Worm (Caenorhabditis elegans) whole organism, young adult: Measurements from ENCODE around the gene nspc-15.
A peak's percentile ranks its signal among the peaks of the same experiment; 100 is the strongest.

Experiments used
- B0035.1 ChIP-seq: sonication (generic microtip); optimal IDR thresholded peaks from 2 replicates; lab custom pipeline; 2016; ENCODE audit warnings: missing genetic modification characterization, mild to moderate bottlenecking, missing compliant biosample characterization, missing genotype, missing genetic modification reagents
- F22D6.2 ChIP-seq: sonication (generic microtip); optimal IDR thresholded peaks from 2 replicates; lab custom pipeline; 2016; ENCODE audit warnings: mild to moderate bottlenecking, missing genetic modification characterization, missing compliant biosample characterization
- F33H1.4 ChIP-seq: fragments of 200-800 bp; sonication (Bioruptor generic); IDR thresholded peaks from 2 replicates; pipeline ENCODE4 v1.3.6; 2022; ENCODE audit warnings: missing genetic modification reagents, missing genetic modification characterization, missing compliant biosample characterization
- F52B5.7 ChIP-seq: sonication (generic microtip); optimal IDR thresholded peaks from 2 replicates; lab custom pipeline; 2016; ENCODE audit warnings: mild to moderate bottlenecking, missing genetic modification characterization, missing compliant biosample characterization
- F55B11.4 ChIP-seq: sonication (generic microtip); optimal IDR thresholded peaks from 2 replicates; lab custom pipeline; 2016; ENCODE audit warnings: missing compliant biosample characterization, missing genetic modification characterization, borderline replicate concordance; ENCODE audit not compliant: insufficient read depth
- Y53G8AR.9 ChIP-seq: fragments of 200-800 bp; sonication (Bioruptor generic); conservative IDR thresholded peaks from 2 replicates; pipeline ENCODE4 v1.3.6; 2022; ENCODE audit warnings: missing genetic modification reagents, missing genetic modification characterization, missing compliant biosample characterization
- ZK185.1 ChIP-seq: sonication (generic microtip); optimal IDR thresholded peaks from 2 replicates; lab custom pipeline; 2016; ENCODE audit warnings: mild to moderate bottlenecking, missing genetic modification characterization, missing compliant biosample characterization; ENCODE audit not compliant: poor library complexity, severe bottlenecking
- atf-7 ChIP-seq: sonication (generic microtip); optimal IDR thresholded peaks from 2 replicates; lab custom pipeline; 2017; ENCODE audit warnings: mild to moderate bottlenecking, missing genetic modification characterization, missing compliant biosample characterization
- athp-1 ChIP-seq: sonication (generic microtip); optimal IDR thresholded peaks from 2 replicates; lab custom pipeline; 2017; ENCODE audit warnings: mild to moderate bottlenecking, missing genetic modification characterization, missing compliant biosample characterization
- attf-3 ChIP-seq: fragments of 200-800 bp; sonication (Bioruptor generic); conservative IDR thresholded peaks from 2 replicates; pipeline ENCODE4 v1.3.6; 2022; ENCODE audit warnings: missing genetic modification reagents, missing genetic modification characterization, missing compliant biosample characterization
- ceh-58 ChIP-seq: fragments of 200-800 bp; sonication (Bioruptor generic); IDR thresholded peaks from 2 replicates; pipeline ENCODE4 v1.3.6; 2022; ENCODE audit warnings: missing genetic modification characterization, missing compliant biosample characterization
- ceh-79 ChIP-seq: sonication (generic microtip); optimal IDR thresholded peaks from 2 replicates; lab custom pipeline; 2017; ENCODE audit warnings: mild to moderate bottlenecking, missing genetic modification characterization, missing compliant biosample characterization
- chd-7 ChIP-seq: sonication (generic microtip); optimal IDR thresholded peaks from 2 replicates; lab custom pipeline; 2016; ENCODE audit warnings: mild to moderate bottlenecking, missing genetic modification characterization, moderate library complexity, missing compliant biosample characterization
- dpff-1 ChIP-seq: sonication (generic microtip); optimal IDR thresholded peaks from 2 replicates; lab custom pipeline; 2017; ENCODE audit warnings: mild to moderate bottlenecking, missing genetic modification characterization, missing compliant biosample characterization
- efl-1 ChIP-seq: fragments of 150-350 bp; optimal IDR thresholded peaks from 2 replicates; lab custom pipeline; 2014; ENCODE audit warnings: missing biosample characterization, missing genetic modification reagents, missing genetic modification characterization
- egrh-3 ChIP-seq: fragments of 200-800 bp; sonication (Bioruptor generic); IDR thresholded peaks from 2 replicates; pipeline ENCODE4 v1.3.6; 2022; ENCODE audit warnings: missing genetic modification reagents, missing genetic modification characterization, missing compliant biosample characterization
- gei-17 ChIP-seq: fragments of 200-800 bp; sonication (Bioruptor generic); optimal IDR thresholded peaks from 2 replicates; lab custom pipeline; 2018; ENCODE audit warnings: mild to moderate bottlenecking, missing genetic modification characterization, missing compliant biosample characterization
- him-1 ChIP-seq: sonication (generic microtip); optimal IDR thresholded peaks from 2 replicates; lab custom pipeline; 2016; ENCODE audit warnings: missing genotype, missing genetic modification reagents, missing genetic modification characterization, missing compliant biosample characterization
- hmg-1.2 ChIP-seq: fragments of 200-800 bp; sonication (Bioruptor generic); IDR thresholded peaks from 2 replicates; pipeline ENCODE4 v1.3.6; 2022; ENCODE audit warnings: missing genetic modification reagents, missing genetic modification characterization, missing compliant biosample characterization
- hmg-20 ChIP-seq: fragments of 200-800 bp; sonication (Bioruptor generic); IDR thresholded peaks from 2 replicates; pipeline ENCODE4 v1.3.6; 2022; ENCODE audit warnings: missing genetic modification reagents, missing genetic modification characterization, missing compliant biosample characterization
- lin-26 ChIP-seq: fragments of 200-800 bp; sonication (Bioruptor generic); IDR thresholded peaks from 2 replicates; pipeline ENCODE4 v1.3.6; 2022; ENCODE audit warnings: missing genetic modification reagents, missing genetic modification characterization, missing compliant biosample characterization
- lin-40 ChIP-seq: sonication (generic microtip); optimal IDR thresholded peaks from 2 replicates; lab custom pipeline; 2016; ENCODE audit warnings: missing genetic modification characterization, mild to moderate bottlenecking, missing compliant biosample characterization, missing genotype, missing genetic modification reagents
- lir-1 ChIP-seq: fragments of 200-800 bp; sonication (Bioruptor generic); conservative IDR thresholded peaks from 2 replicates; pipeline ENCODE4 v1.3.6; 2022; ENCODE audit warnings: missing genetic modification reagents, missing genetic modification characterization, missing compliant biosample characterization
- madf-10 ChIP-seq: sonication (generic microtip); optimal IDR thresholded peaks from 2 replicates; lab custom pipeline; 2016; ENCODE audit warnings: mild to moderate bottlenecking, missing genetic modification characterization, missing compliant biosample characterization
- mcd-1 ChIP-seq: fragments of 200-800 bp; sonication (Bioruptor generic); IDR thresholded peaks from 2 replicates; pipeline ENCODE4 v1.3.6; 2022; ENCODE audit warnings: missing genetic modification reagents, missing genetic modification characterization, missing compliant biosample characterization
- nhr-80 ChIP-seq: sonication (generic microtip); optimal IDR thresholded peaks from 2 replicates; lab custom pipeline; 2016; ENCODE audit warnings: missing genetic modification characterization, missing compliant biosample characterization
- pha-4 ChIP-seq: fragments of 150-350 bp; sonication (generic microtip); optimal IDR thresholded peaks from 2 replicates; lab custom pipeline; 2014; ENCODE audit warnings: missing biosample characterization, missing genetic modification reagents, missing genetic modification characterization
- rpc-1 ChIP-seq, 2 experiments: fragments of 150-350 bp in 1 of 2; sonication (generic microtip) in 1 of 2; optimal IDR thresholded peaks; 2 replicates each; lab custom pipeline; 2014 to 2018; ENCODE audit warnings: missing biosample characterization in 1 of 2, missing genetic modification characterization in 1 of 2, missing genetic modification reagents in 1 of 2, missing genotype in 1 of 2
- snpc-1.1 ChIP-seq: sonication (generic microtip); optimal IDR thresholded peaks from 2 replicates; lab custom pipeline; 2017; ENCODE audit warnings: missing genetic modification characterization, mild to moderate bottlenecking, missing compliant biosample characterization, antibody characterized with exemption, moderate library complexity, missing genotype, missing genetic modification reagents; ENCODE audit not compliant: insufficient read depth
- sptf-2 ChIP-seq: fragments of 200-800 bp; sonication (Bioruptor generic); optimal IDR thresholded peaks from 2 replicates; lab custom pipeline; 2018; ENCODE audit warnings: mild to moderate bottlenecking, missing genetic modification characterization, missing compliant biosample characterization
- tbx-9 ChIP-seq: sonication (generic microtip); optimal IDR thresholded peaks from 2 replicates; lab custom pipeline; 2016; ENCODE audit warnings: borderline replicate concordance, missing genetic modification characterization, inconsistent platforms, missing compliant biosample characterization
- unc-130 ChIP-seq: sonication (generic microtip); optimal IDR thresholded peaks from 2 replicates; lab custom pipeline; 2016; ENCODE audit warnings: missing genetic modification reagents, missing genetic modification characterization, missing compliant biosample characterization
- ztf-22 ChIP-seq: fragments of 200-800 bp; sonication (Bioruptor generic); optimal IDR thresholded peaks from 2 replicates; lab custom pipeline; 2018; ENCODE audit warnings: mild to moderate bottlenecking, missing genetic modification characterization, moderate library complexity, missing compliant biosample characterization
- ztf-26 ChIP-seq: sonication (generic microtip); optimal IDR thresholded peaks from 2 replicates; lab custom pipeline; 2017; ENCODE audit warnings: missing genetic modification characterization, missing compliant biosample characterization

The nspc-15 gene

DNA sequence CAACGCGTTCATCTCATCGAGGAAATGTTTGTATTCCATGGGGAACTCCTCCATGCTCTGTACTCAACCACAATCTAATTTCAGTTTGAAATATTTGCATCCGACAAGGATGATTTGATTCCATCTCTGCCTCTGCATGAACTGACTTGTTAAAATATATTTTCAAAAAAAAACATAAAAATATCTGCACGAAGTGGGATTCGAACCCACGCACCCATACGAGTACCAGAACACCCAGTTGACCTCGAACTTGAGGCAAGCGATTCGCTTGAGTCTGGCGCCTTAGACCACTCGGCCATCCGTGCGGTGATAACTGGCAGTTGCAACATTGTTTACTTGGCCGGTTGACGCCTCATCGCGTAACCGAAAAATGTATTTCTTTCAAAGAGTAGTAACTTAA, 12.7 kb upstream of the nspc-15 start (continued):
- TF ChIP-seq nhr-80 (tag; lab: Kevin White, UChicago): peak; percentile 49
- no peak for TF ChIP-seq unc-130
- peak; percentile 48; the same call in 1 of the 2 replicates for TF ChIP-seq egrh-3 (GFP tag; lab: Robert Waterston, UW)
- TF ChIP-seq madf-10 (tag; lab: Kevin White, UChicago): peak; percentile 41
- TF ChIP-seq dpff-1: no peak
- no peak for TF ChIP-seq gei-17
- no peak for TF ChIP-seq sptf-2 (GFP tag; lab: Kevin White, UChicago)
- peak; percentile 52 for TF ChIP-seq ztf-26
- peak; percentile 71 for TF ChIP-seq ZK185.1
- TF ChIP-seq lir-1 (GFP tag; lab: Robert Waterston, UW): no peak
- TF ChIP-seq rpc-1 (optimal IDR thresholded peaks at IDR 0.05; lab: Kevin White, UChicago): peak; percentile 86
- TF ChIP-seq rpc-1 (tag; optimal IDR thresholded peaks at IDR 0.05; lab: Kevin White, UChicago): peak; percentile 90
- TF ChIP-seq athp-1 (tag; lab: Kevin White, UChicago): peak; percentile 54
- TF ChIP-seq hmg-20: no peak
- TF ChIP-seq F55B11.4 (tag; lab: Kevin White, UChicago): no peak

- TF ChIP-seq F33H1.4 (GFP tag; lab: Robert Waterston, UW) (no peak), lin-26 (GFP tag; lab: Robert Waterston, UW) (no peak), pha-4 (no peak)
Observed at ce11 chrX:12348329-12348728, 12.2 kb upstream of the nspc-15 start, which contains the start of gene F42F12.14. F42F12.14 (plus strand) TSS chrX:12348629.

DNA sequence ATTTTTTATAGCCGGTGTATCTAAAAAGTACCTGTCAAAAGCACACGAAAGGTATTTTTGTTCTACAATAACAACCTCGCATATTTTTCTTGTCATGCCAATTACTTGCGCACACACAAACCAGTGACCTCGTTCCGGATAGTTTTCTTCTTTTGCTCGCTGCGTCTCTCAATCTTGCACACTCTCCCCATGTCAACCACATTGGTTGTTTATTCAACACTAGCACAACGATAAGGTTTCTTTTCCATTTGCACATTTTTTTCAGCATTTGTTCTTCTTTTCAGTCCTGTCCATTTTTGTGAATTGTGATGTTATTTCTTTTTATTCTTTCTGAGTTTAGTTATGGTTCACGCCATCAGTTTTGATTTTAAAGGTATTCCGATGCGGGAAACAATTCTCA, 10.3 kb upstream of the nspc-15 start, which contains the start of gene F42F12.3:
Gene F42F12.3, plus strand, starts transcription at position 372 of the 400 bp plus-strand sequence.
- TF ChIP-seq nhr-80 (tag; lab: Kevin White, UChicago) (peak; percentile 21), lin-40 (tag; lab: Kevin White, UChicago) (no peak), him-1 (tag; lab: Kevin White, UChicago) (no peak), B0035.1 (tag; lab: Kevin White, UChicago) (no peak), ceh-79 (tag; lab: Kevin White, UChicago) (no peak), ceh-58 (no peak)

ce11 chrX:12352872-12353271, 7.7 kb upstream of the nspc-15 start, which contains the start of gene F42F12.4:
F42F12.4 (minus strand) TSS chrX:12352947.
- TF ChIP-seq ztf-26: no peak
- TF ChIP-seq hmg-20: no peak
- no peak for TF ChIP-seq chd-7 (tag; lab: Kevin White, UChicago)
- TF ChIP-seq nhr-80 (tag; lab: Kevin White, UChicago): peak; percentile 39
- no peak for TF ChIP-seq hmg-1.2 (GFP tag; lab: Robert Waterston, UW)

ce11 chrX:12356581-12356980, 4.0 kb upstream of the nspc-15 start, which contains the start of gene nspc-12:
nspc-12 (minus strand) TSS chrX:12356681.
- TF ChIP-seq snpc-1.1 (no peak), F52B5.7 (tag; lab: Kevin White, UChicago) (no peak), sptf-2 (GFP tag; lab: Kevin White, UChicago) (no peak), ztf-22 (GFP tag; lab: Kevin White, UChicago) (no peak), tbx-9 (tag; lab: Kevin White, UChicago) (no peak), atf-7 (tag; lab: Kevin White, UChicago) (no peak), efl-1 (GFP tag; lab: Kevin White, UChicago) (no peak), F22D6.2 (no peak), attf-3 (GFP tag; lab: Robert Waterston, UW) (no peak), mcd-1 (GFP tag; lab: Robert Waterston, UW) (no peak), Y53G8AR.9 (GFP tag; lab: Robert Waterston, UW) (no peak), lir-1 (GFP tag; lab: Robert Waterston, UW) (no peak)
